Worm (Caenorhabditis elegans) whole organism, midembryonic: ENCODE measurements around the gene bra-2.

Experiments used
- T22C8.4 ChIP-seq: fragments of 200-800 bp; sonication (Bioruptor generic); IDR thresholded peaks from 2 replicates; pipeline ENCODE4 v1.3.6; 2022; ENCODE audit warnings: missing genetic modification characterization, missing compliant biosample characterization
- cog-1 ChIP-seq: sonication (generic microtip); optimal IDR thresholded peaks from 2 replicates; lab custom pipeline; 2016; ENCODE audit warnings: missing genetic modification characterization, missing compliant biosample characterization
- flt-1 ChIP-seq: fragments of 200-800 bp; sonication (Bioruptor generic); IDR thresholded peaks from 2 replicates; pipeline ENCODE4 v1.3.6; 2022; ENCODE audit warnings: missing genetic modification characterization, missing compliant biosample characterization
- klf-2 ChIP-seq: fragments of 200-800 bp; sonication (Bioruptor generic); conservative IDR thresholded peaks from 2 replicates; pipeline ENCODE4 v1.3.6; 2022; ENCODE audit warnings: missing genetic modification reagents, missing genetic modification characterization, missing compliant biosample characterization
- med-1 ChIP-seq: sonication (generic microtip); optimal IDR thresholded peaks from 2 replicates; lab custom pipeline; 2017; ENCODE audit warnings: missing genetic modification characterization, mild to moderate bottlenecking, missing compliant biosample characterization, antibody characterized with exemption, missing genetic modification reagents; ENCODE audit not compliant: insufficient read depth
- ref-1 ChIP-seq: fragments of 200-800 bp; sonication (Bioruptor generic); conservative IDR thresholded peaks from 2 replicates; pipeline ENCODE4 v1.3.6; 2022; ENCODE audit warnings: missing genetic modification reagents, missing genetic modification characterization, missing compliant biosample characterization
- tab-1 ChIP-seq: fragments of 200-800 bp; sonication (Bioruptor generic); IDR thresholded peaks from 2 replicates; pipeline ENCODE4 v1.3.6; 2022; ENCODE audit warnings: missing genetic modification characterization, missing compliant biosample characterization
- ztf-23 ChIP-seq: fragments of 200-800 bp; sonication (Bioruptor generic); IDR thresholded peaks from 2 replicates; pipeline ENCODE4 v1.3.6; 2022; ENCODE audit warnings: missing genetic modification reagents, missing genetic modification characterization, missing compliant biosample characterization
- ztf-29 ChIP-seq: fragments of 200-800 bp; sonication (Bioruptor generic); IDR thresholded peaks from 2 replicates; pipeline ENCODE4 v1.3.6; 2022; ENCODE audit warnings: missing genetic modification reagents, missing genetic modification characterization, missing compliant biosample characterization

ce11 chrIII:946250-946725 is 35.2 kb downstream of the bra-2 start, which contains the start of gene fbxa-60:
- no peak for TF ChIP-seq klf-2 (GFP tag; lab: Robert Waterston, UW)
- TF ChIP-seq flt-1 (GFP tag; lab: Robert Waterston, UW) = no peak
- no peak for TF ChIP-seq tab-1 (GFP tag; lab: Robert Waterston, UW)
- no peak for TF ChIP-seq ztf-29 (GFP tag; lab: Robert Waterston, UW)
- no peak for TF ChIP-seq ztf-23 (GFP tag; lab: Robert Waterston, UW)
- no peak for TF ChIP-seq med-1 (GFP tag; lab: Kevin White, UChicago)
- TF ChIP-seq cog-1 = no peak
- no peak for TF ChIP-seq ref-1 (GFP tag; lab: Robert Waterston, UW)
- no peak for TF ChIP-seq T22C8.4 (GFP tag; lab: Robert Waterston, UW)
